Worm (Caenorhabditis elegans): ENCODE data around the gene F18A12.7.

DNA sequence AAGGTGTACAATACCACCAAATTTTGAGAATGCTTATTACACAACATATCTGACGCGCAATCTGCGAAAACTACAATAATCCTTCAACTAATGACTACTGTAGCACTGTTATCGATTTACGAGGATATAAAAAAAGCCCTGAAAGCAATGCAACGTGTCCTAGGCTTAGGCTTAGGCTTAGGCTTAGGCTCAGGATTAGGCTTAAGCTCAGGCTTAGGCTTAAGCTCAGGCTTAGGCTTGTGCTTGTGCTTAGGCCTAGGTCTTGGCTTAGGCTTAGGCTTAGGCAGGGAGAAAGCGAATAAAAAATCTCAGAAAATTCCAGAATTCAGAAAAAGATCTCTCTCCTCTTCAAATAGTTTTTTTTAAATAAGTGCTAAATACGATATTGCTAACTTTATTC, 44.9 kb upstream of the F18A12.7 start:
- no peak for TF ChIP-seq lsy-2 (tag; optimal IDR thresholded peaks at IDR 0.05)
- TF ChIP-seq dpl-1 (GFP tag; optimal IDR thresholded peaks at IDR 0.05) = no peak
- no peak for TF ChIP-seq nhr-28 (tag; optimal IDR thresholded peaks at IDR 0.05)
- TF ChIP-seq skn-1 (tag; optimal IDR thresholded peaks at IDR 0.05) = no peak
- TF ChIP-seq mef-2 (tag; optimal IDR thresholded peaks at IDR 0.05) = no peak
- no peak for TF ChIP-seq ces-1 (GFP tag; optimal IDR thresholded peaks at IDR 0.05)
- TF ChIP-seq zip-4 (GFP tag; optimal IDR thresholded peaks at IDR 0.05) = no peak
